Worm (Caenorhabditis elegans) whole organism, mixed stage, embryonic: ENCODE results near the gene him-18.

Source experiments
- lin-13 ChIP-seq: fragments of 150-350 bp; optimal IDR thresholded peaks from 2 replicates; lab custom pipeline; 2014; ENCODE audit warnings: missing biosample characterization, missing genetic modification characterization
- nhr-76 ChIP-seq: sonication (generic microtip); optimal IDR thresholded peaks from 2 replicates; lab custom pipeline; 2017; ENCODE audit warnings: missing biosample characterization, missing genetic modification characterization
- pha-4 ChIP-seq: fragments of 150-350 bp; optimal IDR thresholded peaks from 2 replicates; lab custom pipeline; 2018; ENCODE audit warnings: missing biosample characterization, missing genetic modification reagents, missing genetic modification characterization
- unc-62 ChIP-seq: fragments of 150-350 bp; optimal IDR thresholded peaks from 2 replicates; lab custom pipeline; 2014; ENCODE audit warnings: missing biosample characterization, missing genetic modification reagents, missing genetic modification characterization
- ztf-11 ChIP-seq: fragments of 150-350 bp; optimal IDR thresholded peaks from 2 replicates; lab custom pipeline; 2014; ENCODE audit warnings: missing biosample characterization, missing genetic modification characterization

ce11 chrIII:4740820-4741219 is 25.8 kb upstream of the him-18 start:
- TF ChIP-seq unc-62 = no peak
- TF ChIP-seq pha-4 (tag; lab: Kevin White, UChicago) = no peak
- no peak for TF ChIP-seq lin-13
- TF ChIP-seq nhr-76 (tag; lab: Kevin White, UChicago) = no peak
- TF ChIP-seq ztf-11 (tag; lab: Kevin White, UChicago) = no peak
